Fruit fly (Drosophila melanogaster) whole organism, pupa: Measurements from ENCODE around the gene CG10600.

Source experiments
- CG15710 ChIP-seq: fragments of 200-800 bp; sonication (Bioruptor generic); optimal IDR thresholded peaks from 2 replicates; lab custom pipeline; 2018; ENCODE audit warnings: missing biosample characterization, mild to moderate bottlenecking, missing genetic modification characterization, moderate library complexity
- CG17806 ChIP-seq: fragments of 200-800 bp; sonication (Bioruptor generic); optimal IDR thresholded peaks from 2 replicates; lab custom pipeline; 2018; ENCODE audit warnings: missing biosample characterization, mild to moderate bottlenecking, missing genetic modification characterization, moderate library complexity

DNA sequence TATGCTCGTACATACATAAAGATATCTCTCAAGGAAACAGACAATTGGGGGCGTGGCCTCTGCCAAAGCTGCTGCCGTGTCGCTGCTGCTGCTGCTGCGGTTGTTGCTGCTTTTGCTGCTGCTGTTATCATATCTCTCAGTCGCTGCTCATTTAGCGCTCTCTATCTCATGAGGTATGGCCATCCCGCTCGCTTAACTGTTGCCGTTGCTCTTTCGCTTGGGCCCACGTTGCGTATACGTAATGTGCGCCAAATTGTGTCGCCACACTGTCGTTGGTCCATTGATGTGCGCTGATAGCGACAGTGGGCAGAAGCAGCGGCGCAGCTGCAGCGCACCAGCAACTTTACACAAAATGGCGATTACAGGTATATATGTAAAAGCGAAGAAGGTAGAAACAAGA is 43.0 kb downstream of the CG10600 start:
- TF ChIP-seq CG15710 (tag; lab: Kevin White, UChicago), result no peak
- TF ChIP-seq CG17806 (tag; lab: Kevin White, UChicago), result no peak
